Fruit fly (Drosophila melanogaster) whole organism, embryonic: ENCODE measurements around the gene dpr3.

Experiments
- B-H2 ChIP-seq: fragments of 200-800 bp; sonication (Bioruptor generic); optimal IDR thresholded peaks from 2 replicates; lab custom pipeline; 2018; ENCODE audit warnings: missing biosample characterization, mild to moderate bottlenecking, missing genetic modification characterization
- Bteb2 ChIP-seq: fragments of 200-800 bp; sonication (Bioruptor generic); optimal IDR thresholded peaks from 2 replicates; lab custom pipeline; 2016; ENCODE audit warnings: missing biosample characterization, missing genetic modification characterization
- CG10147 ChIP-seq: fragments of 200-800 bp; sonication (Bioruptor generic); optimal IDR thresholded peaks from 2 replicates; lab custom pipeline; 2019; ENCODE audit warnings: missing biosample characterization, mild to moderate bottlenecking, missing genetic modification characterization, moderate library complexity
- CG10959 ChIP-seq: fragments of 200-800 bp; sonication (Bioruptor generic); IDR thresholded peaks from 2 replicates; pipeline ENCODE4 v1.3.6; 2022; ENCODE audit warnings: missing biosample characterization, missing genetic modification characterization
- CG11723 ChIP-seq: fragments of 200-800 bp; sonication (Bioruptor generic); optimal IDR thresholded peaks from 2 replicates; lab custom pipeline; 2017; ENCODE audit warnings: missing biosample characterization, mild to moderate bottlenecking, missing genetic modification characterization
- CG14441 ChIP-seq: fragments of 200-800 bp; sonication (Bioruptor generic); IDR thresholded peaks from 2 replicates; pipeline ENCODE4 v1.3.6; 2022; ENCODE audit warnings: missing biosample characterization, missing genetic modification characterization
- CG15011 ChIP-seq: fragments of 200-800 bp; sonication (Bioruptor generic); optimal IDR thresholded peaks from 3 replicates; lab custom pipeline; 2018; ENCODE audit warnings: missing biosample characterization, mild to moderate bottlenecking, missing genetic modification characterization
- CG15073 ChIP-seq: fragments of 200-800 bp; sonication (Bioruptor generic); optimal IDR thresholded peaks from 2 replicates; lab custom pipeline; 2016; ENCODE audit warnings: missing biosample characterization, missing genetic modification characterization
- CG16815 ChIP-seq: fragments of 200-800 bp; sonication (Bioruptor generic); optimal IDR thresholded peaks from 3 replicates; lab custom pipeline; 2017; ENCODE audit warnings: missing biosample characterization, mild to moderate bottlenecking, missing genetic modification characterization
- CG17568 ChIP-seq: fragments of 200-800 bp; sonication (Bioruptor generic); optimal IDR thresholded peaks from 2 replicates; lab custom pipeline; 2018; ENCODE audit warnings: missing biosample characterization, mild to moderate bottlenecking, missing genetic modification characterization, moderate library complexity
- CG17802 ChIP-seq: fragments of 200-800 bp; sonication (Bioruptor generic); optimal IDR thresholded peaks from 2 replicates; lab custom pipeline; 2018; ENCODE audit warnings: missing biosample characterization, mild to moderate bottlenecking, missing genetic modification characterization, moderate library complexity
- CG1792 ChIP-seq: fragments of 200-800 bp; sonication (Bioruptor generic); optimal IDR thresholded peaks from 2 replicates; lab custom pipeline; 2016; ENCODE audit warnings: missing biosample characterization, missing genetic modification characterization
- CG18619 ChIP-seq: fragments of 200-800 bp; sonication (Bioruptor generic); optimal IDR thresholded peaks from 3 replicates; lab custom pipeline; 2017; ENCODE audit warnings: missing biosample characterization, mild to moderate bottlenecking, missing genetic modification characterization
- CG30431 ChIP-seq: fragments of 200-800 bp; sonication (Bioruptor generic); optimal IDR thresholded peaks from 2 replicates; lab custom pipeline; 2017; ENCODE audit warnings: missing biosample characterization, missing genetic modification characterization
- CG32532 ChIP-seq: fragments of 200-800 bp; sonication (Bioruptor generic); IDR thresholded peaks from 2 replicates; pipeline ENCODE4 v1.3.6; 2022; ENCODE audit warnings: missing biosample characterization, missing genetic modification characterization
- CG32767 ChIP-seq: fragments of 200-800 bp; sonication (Bioruptor generic); IDR thresholded peaks from 2 replicates; pipeline ENCODE4 v1.3.6; 2022; ENCODE audit warnings: missing biosample characterization, missing genetic modification characterization
- CG3407 ChIP-seq: fragments of 200-800 bp; sonication (Bioruptor generic); optimal IDR thresholded peaks from 2 replicates; lab custom pipeline; 2018; ENCODE audit warnings: missing biosample characterization, mild to moderate bottlenecking, missing genetic modification characterization
- CG3847 ChIP-seq: fragments of 200-800 bp; sonication (Bioruptor generic); IDR thresholded peaks from 2 replicates; pipeline ENCODE4 v1.3.6; 2022; ENCODE audit warnings: missing biosample characterization, missing genetic modification characterization
- CG4282 ChIP-seq: fragments of 200-800 bp; sonication (Bioruptor generic); optimal IDR thresholded peaks from 2 replicates; lab custom pipeline; 2016; ENCODE audit warnings: missing biosample characterization, missing genetic modification characterization
- CG6689 ChIP-seq: fragments of 200-800 bp; sonication (Bioruptor generic); IDR thresholded peaks from 2 replicates; pipeline ENCODE4 v1.3.6; 2022; ENCODE audit warnings: missing biosample characterization, missing genetic modification characterization
- CG7556 ChIP-seq: fragments of 200-800 bp; sonication (Bioruptor generic); optimal IDR thresholded peaks from 2 replicates; lab custom pipeline; 2017; ENCODE audit warnings: missing biosample characterization, mild to moderate bottlenecking, missing genetic modification characterization
- CG8388 ChIP-seq: fragments of 200-800 bp; sonication (Bioruptor generic); optimal IDR thresholded peaks from 2 replicates; lab custom pipeline; 2019; ENCODE audit warnings: missing biosample characterization, mild to moderate bottlenecking, missing genetic modification characterization, moderate library complexity
- Gug ChIP-seq: fragments of 200-800 bp; sonication (Bioruptor generic); IDR thresholded peaks from 4 replicates; pipeline ENCODE4 v1.3.6; 2022; ENCODE audit warnings: missing biosample characterization, missing genetic modification characterization
- H2.0 ChIP-seq: fragments of 200-800 bp; sonication (Bioruptor generic); IDR thresholded peaks from 2 replicates; pipeline ENCODE4 v1.3.6; 2022; ENCODE audit warnings: missing biosample characterization, missing genetic modification characterization
- HLH54F ChIP-seq: fragments of 200-800 bp; sonication (Bioruptor generic); optimal IDR thresholded peaks from 3 replicates; lab custom pipeline; 2016; ENCODE audit warnings: missing biosample characterization, missing genetic modification characterization
- HmgZ ChIP-seq: fragments of 200-800 bp; sonication (Bioruptor generic); optimal IDR thresholded peaks from 2 replicates; lab custom pipeline; 2018; ENCODE audit warnings: missing biosample characterization, mild to moderate bottlenecking, missing genetic modification characterization
- Lhr ChIP-seq: fragments of 200-800 bp; sonication (Bioruptor generic); optimal IDR thresholded peaks from 3 replicates; lab custom pipeline; 2017; ENCODE audit warnings: mild to moderate bottlenecking, missing biosample characterization, missing genetic modification reagents, missing genetic modification characterization
- Oaz ChIP-seq: fragments of 200-800 bp; sonication (Bioruptor generic); IDR thresholded peaks from 2 replicates; pipeline ENCODE4 v1.3.6; 2022; ENCODE audit warnings: missing biosample characterization, missing genetic modification characterization
- Six4 ChIP-seq: fragments of 200-800 bp; sonication (Bioruptor generic); optimal IDR thresholded peaks from 2 replicates; lab custom pipeline; 2016; ENCODE audit warnings: missing biosample characterization, missing genetic modification characterization
- TFAM ChIP-seq: fragments of 200-800 bp; sonication (Bioruptor generic); optimal IDR thresholded peaks from 2 replicates; lab custom pipeline; 2017; ENCODE audit warnings: missing biosample characterization, missing genetic modification characterization, inconsistent platforms
- Vsx1 ChIP-seq: fragments of 200-800 bp; sonication (Bioruptor generic); optimal IDR thresholded peaks from 2 replicates; lab custom pipeline; 2017; ENCODE audit warnings: missing biosample characterization, mild to moderate bottlenecking, missing genetic modification characterization, missing genetic modification reagents
- ac ChIP-seq: fragments of 200-800 bp; sonication (Bioruptor generic); optimal IDR thresholded peaks from 3 replicates; lab custom pipeline; 2017; ENCODE audit warnings: missing biosample characterization, mild to moderate bottlenecking, missing genetic modification characterization
- ara ChIP-seq: fragments of 200-800 bp; sonication (Bioruptor generic); IDR thresholded peaks from 2 replicates; pipeline ENCODE4 v1.3.6; 2022; ENCODE audit warnings: missing biosample characterization, missing genetic modification characterization
- bab2 ChIP-seq: fragments of 200-800 bp; sonication (Bioruptor generic); optimal IDR thresholded peaks from 2 replicates; lab custom pipeline; 2016; ENCODE audit warnings: missing biosample characterization, missing genetic modification characterization
- cg ChIP-seq: fragments of 200-800 bp; sonication (Bioruptor generic); optimal IDR thresholded peaks from 3 replicates; lab custom pipeline; 2019; ENCODE audit warnings: missing biosample characterization, mild to moderate bottlenecking, missing genetic modification characterization, moderate library complexity
- crp ChIP-seq, 2 experiments: fragments of 200-800 bp; sonication (Bioruptor generic); optimal IDR thresholded peaks; 2 replicates in 1 of 2; 3 replicates in 1 of 2; lab custom pipeline; 2017; ENCODE audit warnings: missing biosample characterization in 2 of 2, missing genetic modification characterization in 2 of 2, mild to moderate bottlenecking in 1 of 2, moderate library complexity in 1 of 2
- dpn ChIP-seq, 2 experiments: fragments of 200-800 bp; sonication (Bioruptor generic); optimal IDR thresholded peaks; 3 replicates each; lab custom pipeline; 2016; ENCODE audit warnings: missing biosample characterization in 2 of 2, missing genetic modification characterization in 2 of 2
- ems ChIP-seq: fragments of 200-800 bp; sonication (Bioruptor generic); optimal IDR thresholded peaks from 3 replicates; lab custom pipeline; 2016; ENCODE audit warnings: missing biosample characterization, missing genetic modification characterization
- ewg ChIP-seq: fragments of 200-800 bp; sonication (Bioruptor generic); optimal IDR thresholded peaks from 3 replicates; lab custom pipeline; 2017; ENCODE audit warnings: mild to moderate bottlenecking, missing biosample characterization, missing genetic modification reagents, missing genetic modification characterization
- fru ChIP-seq: fragments of >200 bp; optimal IDR thresholded peaks from 2 replicates; lab custom pipeline; 2017
- grau ChIP-seq: fragments of 200-800 bp; optimal IDR thresholded peaks from 3 replicates; lab custom pipeline; 2019; ENCODE audit warnings: missing biosample characterization, mild to moderate bottlenecking, missing genetic modification characterization, moderate library complexity
- grn ChIP-seq: fragments of 200-800 bp; sonication (Bioruptor generic); optimal IDR thresholded peaks from 3 replicates; lab custom pipeline; 2017; ENCODE audit warnings: missing biosample characterization, missing genetic modification characterization
- gsb-n ChIP-seq: fragments of 200-800 bp; sonication (Bioruptor generic); optimal IDR thresholded peaks from 3 replicates; lab custom pipeline; 2018; ENCODE audit warnings: missing biosample characterization, mild to moderate bottlenecking, missing genetic modification characterization
- hb ChIP-seq: fragments of 200-800 bp; sonication (Bioruptor generic); IDR thresholded peaks from 3 replicates; pipeline ENCODE4 v1.3.6; 2022; ENCODE audit warnings: missing biosample characterization, missing genetic modification characterization; ENCODE audit not compliant: partially characterized antibody
- hth ChIP-seq: fragments of >200 bp; optimal IDR thresholded peaks from 2 replicates; lab custom pipeline; 2017; ENCODE audit warnings: inconsistent platforms
- lov ChIP-seq, 2 experiments: fragments of 200-800 bp in 1 of 2; fragments of >200 bp in 1 of 2; sonication (Bioruptor generic) in 1 of 2; IDR thresholded peaks in 1 of 2; optimal IDR thresholded peaks in 1 of 2; 2 replicates in 1 of 2; 3 replicates in 1 of 2; pipeline versions ENCODE4 v1.3.6 to Lab custom; 2017 to 2022; ENCODE audit warnings: missing biosample characterization in 1 of 2, missing genetic modification characterization in 1 of 2
- nom ChIP-seq: fragments of 200-800 bp; sonication (Bioruptor generic); optimal IDR thresholded peaks from 2 replicates; lab custom pipeline; 2017; ENCODE audit warnings: missing biosample characterization, missing genetic modification characterization, mild to moderate bottlenecking, moderate library complexity, missing genetic modification reagents
- sisA ChIP-seq: fragments of 200-800 bp; sonication (Bioruptor generic); IDR thresholded peaks from 2 replicates; pipeline ENCODE4 v1.3.6; 2022; ENCODE audit warnings: missing biosample characterization, missing genetic modification characterization
- slou ChIP-seq: fragments of 200-800 bp; sonication (Bioruptor generic); optimal IDR thresholded peaks from 3 replicates; lab custom pipeline; 2016; ENCODE audit warnings: missing biosample characterization, missing genetic modification characterization
- so ChIP-seq: fragments of 200-800 bp; sonication (Bioruptor generic); IDR thresholded peaks from 3 replicates; pipeline ENCODE4 v1.3.6; 2022; ENCODE audit warnings: missing biosample characterization, missing genetic modification characterization
- trem ChIP-seq: fragments of 200-800 bp; optimal IDR thresholded peaks from 3 replicates; lab custom pipeline; 2019; ENCODE audit warnings: missing biosample characterization, mild to moderate bottlenecking, missing genetic modification characterization, moderate library complexity
- tx ChIP-seq: fragments of 200-800 bp; sonication (Bioruptor generic); optimal IDR thresholded peaks from 2 replicates; lab custom pipeline; 2016; ENCODE audit warnings: missing biosample characterization, missing genetic modification characterization

The dpr3 gene

DNA sequence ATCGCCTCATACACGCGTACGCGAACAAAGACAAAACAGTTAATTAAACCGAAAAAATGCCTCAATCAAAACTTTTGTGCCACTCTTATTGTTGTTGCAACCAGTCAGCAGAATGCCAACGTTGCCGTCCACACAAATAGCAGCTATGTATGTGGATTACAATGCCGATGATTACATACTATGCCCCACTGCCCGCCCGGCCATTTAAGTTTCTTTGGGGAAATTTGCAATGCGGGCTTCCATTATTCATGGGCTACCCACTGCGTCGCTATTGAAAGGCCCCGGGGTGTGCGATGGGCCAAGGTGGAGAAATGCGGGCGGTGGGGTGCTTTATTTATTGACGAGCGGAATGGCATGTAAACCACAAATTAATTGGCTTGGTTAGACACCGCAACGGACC, 25.3 kb downstream of the dpr3 start (continued):
- TF ChIP-seq grau (tag; lab: Kevin White, UChicago) (no peak), trem (tag; lab: Kevin White, UChicago) (no peak), gsb-n (tag; lab: Kevin White, UChicago) (no peak), Lhr (GFP tag; lab: Kevin White, UChicago) (no peak), tx (GFP tag; lab: Kevin White, UChicago) (no peak), Bteb2 (no peak), TFAM (GFP tag; lab: Kevin White, UChicago) (no peak), dpn (GFP tag; optimal IDR thresholded peaks at IDR 0.05; lab: Kevin White, UChicago) (no peak), Vsx1 (GFP tag; lab: Kevin White, UChicago) (no peak), CG3847 (GFP tag; lab: Robert Waterston, UW) (no peak), hb (GFP tag; lab: Robert Waterston, UW) (no peak), Gug (GFP tag; lab: Robert Waterston, UW) (peak; percentile 57; the same call in 3 of the 4 replicates), Oaz (no peak), so (no peak), B-H2 (GFP tag; lab: Kevin White, UChicago) (no peak), CG32767 (GFP tag; lab: Robert Waterston, UW) (no peak), ac (no peak), nom (GFP tag; lab: Kevin White, UChicago) (no peak), bab2 (GFP tag; lab: Kevin White, UChicago) (no peak), ems (GFP tag; lab: Kevin White, UChicago) (no peak), crp (GFP tag; optimal IDR thresholded peaks at IDR 0.05; lab: Kevin White, UChicago) (no peak), sisA (GFP tag; lab: Robert Waterston, UW) (peak; percentile 14; the same call in 1 of the 2 replicates), Six4 (GFP tag; lab: Kevin White, UChicago) (no peak), CG6689 (GFP tag; lab: Robert Waterston, UW) (peak; percentile 32; the same call in 1 of the 2 replicates), CG4282 (GFP tag; lab: Kevin White, UChicago) (no peak), fru (lab: Kevin White, UChicago) (no peak), HLH54F (GFP tag; lab: Kevin White, UChicago) (no peak), CG10959 (GFP tag; lab: Robert Waterston, UW) (no peak), CG3407 (GFP tag; lab: Kevin White, UChicago) (no peak), cg (GFP tag; lab: Kevin White, UChicago) (no peak), slou (GFP tag; lab: Kevin White, UChicago) (no peak), CG15011 (GFP tag; lab: Kevin White, UChicago) (no peak), CG1792 (no peak), H2.0 (GFP tag; lab: Robert Waterston, UW) (peak; percentile 33; the same call in 1 of the 2 replicates), CG16815 (GFP tag; lab: Kevin White, UChicago) (no peak), CG8388 (no peak), CG32532 (GFP tag; lab: Robert Waterston, UW) (peak; percentile 51; the same call in 1 of the 2 replicates), CG18619 (no peak), CG7556 (no peak), hth (lab: Kevin White, UChicago) (no peak), CG15073 (GFP tag; lab: Kevin White, UChicago) (no peak), HmgZ (tag; lab: Kevin White, UChicago) (no peak), grn (no peak), CG30431 (GFP tag; lab: Kevin White, UChicago) (no peak), CG14441 (GFP tag; lab: Robert Waterston, UW) (no peak), CG17802 (no peak), lov (optimal IDR thresholded peaks at IDR 0.05; lab: Kevin White, UChicago) (no peak), lov (GFP tag; IDR thresholded peaks at IDR 0.05; lab: Robert Waterston, UW) (0 out of 3 replicates have a peak, but pooled peaks have one; percentile 43), ara (GFP tag; lab: Robert Waterston, UW) (0 out of 2 replicates have a peak, but pooled peaks have one; percentile 31), CG11723 (GFP tag; lab: Kevin White, UChicago) (no peak), ewg (GFP tag; lab: Kevin White, UChicago) (no peak), CG10147 (no peak), CG17568 (no peak)
